Worm (Caenorhabditis elegans) whole organism, L4/young adult: ENCODE measurements around the gene lin-7.
"Not testable (repeated sequence)": the region's sequence is repeated elsewhere in the genome, so short reads cannot be mapped to it uniquely, and the experiment has no call there.

ENCODE experiments used
- W03F9.2 ChIP-seq: fragments of 150-350 bp; optimal IDR thresholded peaks from 2 replicates; lab custom pipeline; 2014; ENCODE audit warnings: missing biosample characterization, missing genetic modification characterization
- dao-5 ChIP-seq: sonication (generic microtip); optimal IDR thresholded peaks from 2 replicates; lab custom pipeline; 2016; ENCODE audit warnings: missing genotype, missing genetic modification characterization, moderate library complexity, missing compliant biosample characterization
- him-1 ChIP-seq: sonication (generic microtip); optimal IDR thresholded peaks from 2 replicates; lab custom pipeline; 2016; ENCODE audit warnings: missing genotype, missing genetic modification reagents, missing genetic modification characterization, missing compliant biosample characterization

DNA sequence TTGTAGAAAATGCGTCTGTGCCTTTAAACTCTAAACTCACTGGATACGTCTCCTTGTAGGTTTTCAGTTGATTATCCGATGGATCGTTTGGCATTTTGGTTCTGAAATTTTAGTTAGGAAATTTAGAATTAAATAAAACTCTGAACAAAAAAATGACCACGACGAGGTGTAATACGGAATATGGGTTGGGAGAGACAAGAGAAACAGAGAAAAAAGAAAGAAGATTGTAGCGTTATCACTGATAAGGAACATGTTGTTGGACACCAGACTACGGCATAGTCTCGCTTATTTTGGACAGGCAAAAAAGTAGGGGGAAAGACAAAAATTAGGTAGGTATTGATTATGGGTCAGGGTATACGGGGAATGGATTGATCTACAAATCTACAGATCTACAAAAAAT, 43.0 kb downstream of the lin-7 start, which contains the start of gene ctl-1:
- TF ChIP-seq W03F9.2 (tag; lab: Kevin White, UChicago); him-1 (tag; lab: Kevin White, UChicago); dao-5: not testable (repeated sequence)
